Fruit fly (Drosophila melanogaster): Measurements from ENCODE around the gene CG2694.
A peak's percentile ranks its signal among the peaks of the same experiment; 100 is the strongest.

- TF ChIP-seq Pif1A (GFP tag; optimal IDR thresholded peaks at IDR 0.05): no peak
- no peak for TF ChIP-seq CG9948 (tag; optimal IDR thresholded peaks at IDR 0.05)
- peak; percentile 24 for TF ChIP-seq EcR (GFP tag; optimal IDR thresholded peaks at IDR 0.05)
- no peak for TF ChIP-seq CG34367 (tag; optimal IDR thresholded peaks at IDR 0.05)
- no peak for TF ChIP-seq fd96Ca (GFP tag; IDR thresholded peaks at IDR 0.05)
- no peak for TF ChIP-seq Snoo (tag; optimal IDR thresholded peaks at IDR 0.05)
- TF ChIP-seq CG13204 (GFP tag; optimal IDR thresholded peaks at IDR 0.05): no peak
These were observed 6.3 kb upstream of the CG2694 start, which contains the start of gene CG2680 for dm6 chrX:2707377-2708090.
